Worm (Caenorhabditis elegans) whole organism, dauer: Measurements from ENCODE around the gene tag-340.
"Not testable (repeated sequence)": the region's sequence is repeated elsewhere in the genome, so short reads cannot be mapped to it uniquely, and the experiment has no call there.

Source experiments
- unc-62 ChIP-seq: sonication (generic microtip); optimal IDR thresholded peaks from 2 replicates; lab custom pipeline; 2017; ENCODE audit warnings: missing biosample characterization, missing genetic modification reagents, missing genetic modification characterization

The tag-340 gene

ce11 chrIII:4917960-4918712, 17.8 kb downstream of the tag-340 start, which contains the start of gene rpb-8:
rpb-8 (minus strand) TSS chrIII:4918008.
- TF ChIP-seq unc-62 (GFP tag; lab: Kevin White, UChicago) = no peak

ce11 chrIII:4918906-4919305, 18.6 kb downstream of the tag-340 start:
- TF ChIP-seq unc-62 (GFP tag; lab: Kevin White, UChicago) = no peak

ce11 chrIII:4920221-4920620, 19.9 kb downstream of the tag-340 start, which contains the start of gene ula-1:
ula-1 (minus strand) TSS chrIII:4920321.
- TF ChIP-seq unc-62 (GFP tag; lab: Kevin White, UChicago) = no peak

ce11 chrIII:4922020-4922419, 21.7 kb downstream of the tag-340 start, which contains the start of gene mmab-1:
mmab-1 (minus strand) TSS chrIII:4922114.
- TF ChIP-seq unc-62 (GFP tag; lab: Kevin White, UChicago) = not testable (repeated sequence)

ce11 chrIII:4924134-4924533, 23.8 kb downstream of the tag-340 start:
- TF ChIP-seq unc-62 (GFP tag; lab: Kevin White, UChicago) = no peak

- TF ChIP-seq unc-62 (GFP tag; lab: Kevin White, UChicago) = no peak
Observed at ce11 chrIII:4930154-4930679, 29.9 kb downstream of the tag-340 start, which contains the start of gene set-2. set-2 (minus strand) TSS chrIII:4930204.

ce11 chrIII:4932203-4932699, 31.9 kb downstream of the tag-340 start, which contains the start of the genes C26E6.12 and eri-9:
C26E6.12 (minus strand) TSS chrIII:4932253.
eri-9 (plus strand) TSS chrIII:4932450.
- no peak for TF ChIP-seq unc-62 (GFP tag; lab: Kevin White, UChicago)

ce11 chrIII:4934896-4935628, 34.8 kb downstream of the tag-340 start, which contains the start of gene mrps-18C:
mrps-18C (plus strand) TSS chrIII:4935578.
- no peak for TF ChIP-seq unc-62 (GFP tag; lab: Kevin White, UChicago)

ce11 chrIII:4937022-4937421, 36.7 kb downstream of the tag-340 start, which contains the start of gene fsn-1:
fsn-1 (plus strand) TSS chrIII:4937322.
- no peak for TF ChIP-seq unc-62 (GFP tag; lab: Kevin White, UChicago)

ce11 chrIII:4939267-4939666, 39.0 kb downstream of the tag-340 start, which contains the start of gene rpb-2:
rpb-2 (plus strand) TSS chrIII:4939567.
- TF ChIP-seq unc-62 (GFP tag; lab: Kevin White, UChicago) = no peak

- TF ChIP-seq unc-62 (GFP tag; lab: Kevin White, UChicago) = no peak
Observed at ce11 chrIII:4944213-4944612, 43.9 kb downstream of the tag-340 start, which contains the start of gene ntl-9. ntl-9 (plus strand) TSS chrIII:4944513.

ce11 chrIII:4947352-4947751, 47.0 kb downstream of the tag-340 start:
- no peak for TF ChIP-seq unc-62 (GFP tag; lab: Kevin White, UChicago)

- TF ChIP-seq unc-62 (GFP tag; lab: Kevin White, UChicago) = no peak
Observed at ce11 chrIII:4948631-4949030, 48.3 kb downstream of the tag-340 start.

- no peak for TF ChIP-seq unc-62 (GFP tag; lab: Kevin White, UChicago)
Observed at ce11 chrIII:4950345-4950744, 50.0 kb downstream of the tag-340 start.

- no peak for TF ChIP-seq unc-62 (GFP tag; lab: Kevin White, UChicago)
Observed at ce11 chrIII:4951210-4951609, 50.9 kb downstream of the tag-340 start.
